Fruit fly (Drosophila melanogaster): ENCODE data around the gene CG15525.

The CG15525 gene

DNA sequence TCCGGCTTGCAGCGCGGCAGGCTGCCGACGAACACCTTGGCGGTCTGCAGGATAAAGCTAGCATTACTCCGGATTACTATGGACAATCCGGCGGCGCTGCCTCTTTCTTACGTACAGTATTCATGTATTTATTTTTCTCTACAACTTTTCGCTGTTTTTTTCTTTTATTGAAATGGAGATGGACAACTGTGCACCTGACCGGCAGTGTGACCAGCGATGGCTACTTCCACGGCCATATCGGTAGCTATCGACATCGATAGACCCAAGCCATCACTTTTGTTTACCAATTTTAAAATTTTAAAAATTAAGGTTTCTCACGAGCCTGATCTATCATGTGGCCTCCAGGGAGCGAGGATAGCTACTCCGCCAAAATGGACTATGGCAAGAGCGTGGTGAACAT, 2.4 kb downstream of the CG15525 start, which contains the start of the genes CG7903 and Sas-6 (continued):
- no peak for TF ChIP-seq Trl (optimal IDR thresholded peaks at IDR 0.05)
- TF ChIP-seq Trl (GFP tag; optimal IDR thresholded peaks at IDR 0.05) = peak; percentile 9
- no peak for TF ChIP-seq CG2712 (tag; optimal IDR thresholded peaks at IDR 0.05)
- TF ChIP-seq CG2129 (GFP tag; IDR thresholded peaks at IDR 0.05; ENCODE audit: partially characterized antibody) = peak; percentile 22; the same call in 1 of the 2 replicates
- TF ChIP-seq CG30403 (GFP tag; optimal IDR thresholded peaks at IDR 0.05) = peak; percentile 2
- peak; percentile 69 for TF ChIP-seq CG16813 (GFP tag; IDR thresholded peaks at IDR 0.05; ENCODE audit: partially characterized antibody)
- TF ChIP-seq nmo (GFP tag; optimal IDR thresholded peaks at IDR 0.05) = peak; percentile 20
- TF ChIP-seq Bgb (GFP tag; IDR thresholded peaks at IDR 0.05; ENCODE audit: partially characterized antibody) = peak; percentile 85
- peak; percentile 94 for TF ChIP-seq MBD-R2 (GFP tag; IDR thresholded peaks at IDR 0.05)
- TF ChIP-seq danr (GFP tag; IDR thresholded peaks at IDR 0.05) = no peak
- peak; percentile 92 for TF ChIP-seq Meics (GFP tag; optimal IDR thresholded peaks at IDR 0.05)
- peak; percentile 75 for TF ChIP-seq Scr (GFP tag; IDR thresholded peaks at IDR 0.05; ENCODE audit: partially characterized antibody)
- TF ChIP-seq YL-1 (GFP tag; optimal IDR thresholded peaks at IDR 0.05) = peak; percentile 42
- no peak for TF ChIP-seq zfh2 (GFP tag; optimal IDR thresholded peaks at IDR 0.05)
- peak; percentile 60; the same call in 2 of the 3 replicates for TF ChIP-seq Doc3 (GFP tag; IDR thresholded peaks at IDR 0.05; ENCODE audit: partially characterized antibody)
- no peak for TF ChIP-seq Dad (GFP tag; optimal IDR thresholded peaks at IDR 0.05)
- no peak for TF ChIP-seq dysf (GFP tag; IDR thresholded peaks at IDR 0.05)
- no peak for TF ChIP-seq klu (GFP tag; IDR thresholded peaks at IDR 0.05)
- TF ChIP-seq CG10147 (GFP tag; optimal IDR thresholded peaks at IDR 0.05) = no peak
- no peak for TF ChIP-seq ci (GFP tag; IDR thresholded peaks at IDR 0.05)
- peak; percentile 65 for TF ChIP-seq CG15514 (GFP tag; optimal IDR thresholded peaks at IDR 0.05)

DNA sequence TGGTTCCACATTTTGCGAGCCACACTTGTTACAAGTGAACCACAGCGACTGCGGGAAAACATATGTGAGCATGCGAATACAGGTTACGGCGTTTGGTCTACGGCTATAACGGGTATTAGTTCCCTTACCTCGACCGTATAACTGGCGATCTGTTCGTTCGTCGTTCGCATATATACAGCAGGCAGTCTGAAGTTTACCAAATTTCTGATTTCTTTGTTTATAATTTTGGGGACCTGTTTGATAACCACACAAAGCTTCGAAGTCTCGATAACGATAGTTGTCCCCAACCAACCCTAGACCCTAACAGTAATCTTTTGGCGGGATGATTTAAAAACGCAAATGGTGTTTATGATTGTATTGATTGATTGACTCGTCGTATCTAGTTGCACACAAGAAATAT, 4.3 kb downstream of the CG15525 start, which contains the start of gene Acph-1:
Gene Acph-1, minus strand, starts transcription at position 278 of the 400 bp plus-strand sequence.
- TF ChIP-seq MESR4 (GFP tag; optimal IDR thresholded peaks at IDR 0.05) (peak; percentile 62), CG14710 (tag; optimal IDR thresholded peaks at IDR 0.05) (no peak), Trl (optimal IDR thresholded peaks at IDR 0.05) (no peak), Trl (GFP tag; optimal IDR thresholded peaks at IDR 0.05) (no peak), CG9727 (GFP tag; optimal IDR thresholded peaks at IDR 0.05) (no peak), Med (GFP tag) (peak; percentile 62), Pdp1 (GFP tag; optimal IDR thresholded peaks at IDR 0.05) (peak in 1 of 2 experiments; percentile 52), CG1602 (GFP tag; optimal IDR thresholded peaks at IDR 0.05) (no peak), Dp (GFP tag; optimal IDR thresholded peaks at IDR 0.05) (peak; percentile 82), CG9215 (GFP tag; IDR thresholded peaks at IDR 0.05) (no peak), odd (GFP tag; optimal IDR thresholded peaks at IDR 0.05) (no peak), CG3838 (GFP tag; optimal IDR thresholded peaks at IDR 0.05) (no peak), CG15514 (GFP tag; optimal IDR thresholded peaks at IDR 0.05) (peak; percentile 86), eve (GFP tag; optimal IDR thresholded peaks at IDR 0.05) (no peak), ham (GFP tag; IDR thresholded peaks at IDR 0.05) (no peak), CG8359 (GFP tag; optimal IDR thresholded peaks at IDR 0.05; ENCODE audit: borderline replicate concordance) (no peak), Hand (GFP tag; optimal IDR thresholded peaks at IDR 0.05) (no peak), CG12391 (tag; optimal IDR thresholded peaks at IDR 0.05) (no peak), Dref (GFP tag; IDR thresholded peaks at IDR 0.05) (peak; percentile 69), CG13287 (GFP tag; IDR thresholded peaks at IDR 0.05; ENCODE audit: partially characterized antibody) (peak; percentile 36; the same call in 1 of the 2 replicates), dysf (GFP tag; IDR thresholded peaks at IDR 0.05) (no peak), YL-1 (GFP tag; optimal IDR thresholded peaks at IDR 0.05) (peak; percentile 18), unc-4 (GFP tag; IDR thresholded peaks at IDR 0.05; ENCODE audit: partially characterized antibody) (peak; percentile 22; the same call in 1 of the 2 replicates), CG13894 (tag; optimal IDR thresholded peaks at IDR 0.05) (peak; percentile 55), gt (GFP tag; IDR thresholded peaks at IDR 0.05) (no peak), CG3726 (GFP tag; IDR thresholded peaks at IDR 0.05) (no peak), CG6765 (GFP tag; optimal IDR thresholded peaks at IDR 0.05) (peak; percentile 9), CG12299 (tag; optimal IDR thresholded peaks at IDR 0.05) (no peak), NC2α (GFP tag; optimal IDR thresholded peaks at IDR 0.05) (no peak), her (GFP tag; optimal IDR thresholded peaks at IDR 0.05) (no peak), ftz-f1 (GFP tag; optimal IDR thresholded peaks at IDR 0.05) (no peak), ab (GFP tag; optimal IDR thresholded peaks at IDR 0.05) (no peak), mam (GFP tag; optimal IDR thresholded peaks at IDR 0.05) (no peak), aop (GFP tag; IDR thresholded peaks at IDR 0.05) (no peak)
